Fruit fly (Drosophila melanogaster) S2 (cell line): ENCODE results near the gene CG3168.

Experiments used
- CG8478 ChIP-seq: fragments of >200 bp; optimal IDR thresholded peaks from 2 replicates; lab custom pipeline; 2018
- CTCF ChIP-seq, 2 experiments: fragments of >200 bp; optimal IDR thresholded peaks; 2 replicates each; lab custom pipeline; 2018

CG3168 gene

dm6 chrX:6673637-6674487 lies 65.9 kb downstream of the CG3168 start, which contains the start of the genes CG3198 and Mcm6:
Gene CG3198 (minus strand): TSS chrX:6673973.
Gene Mcm6 (plus strand): TSS chrX:6674387.
- TF ChIP-seq CTCF (optimal IDR thresholded peaks at IDR 0.05; lab: Kevin White, UChicago) (no peak), CG8478 (no peak)
